Worm (Caenorhabditis elegans): ENCODE results near the gene C35D10.17.

- TF ChIP-seq ets-4 (tag; optimal IDR thresholded peaks at IDR 0.05): no peak
- TF ChIP-seq tbx-2 (tag; optimal IDR thresholded peaks at IDR 0.05): no peak
Observed at ce11 chrIII:4868643-4869042, 1.8 kb downstream of the C35D10.17 start, which contains the start of the genes msd-4 and C35D10.3.
